Worm (Caenorhabditis elegans) whole organism, L4/young adult: ENCODE results near the gene F14D2.19.

Experiments
- W03F9.2 ChIP-seq: fragments of 150-350 bp; optimal IDR thresholded peaks from 2 replicates; lab custom pipeline; 2014; ENCODE audit warnings: missing biosample characterization, missing genetic modification characterization
- dao-5 ChIP-seq: sonication (generic microtip); optimal IDR thresholded peaks from 2 replicates; lab custom pipeline; 2016; ENCODE audit warnings: missing genotype, missing genetic modification characterization, moderate library complexity, missing compliant biosample characterization

- TF ChIP-seq W03F9.2 (no peak), dao-5 (tag; lab: Kevin White, UChicago) (no peak)
Measured at ce11 chrII:3297914-3298313, 39.0 kb downstream of the F14D2.19 start, which contains the start of gene btb-18.
